Worm (Caenorhabditis elegans): ENCODE results near the gene C44H4.4.

Gene C44H4.4

ce11 chrX:14611074-14611473, 22.2 kb upstream of the C44H4.4 start, which contains the start of gene rbc-1:
Gene rbc-1, plus strand, starts transcription at chrX:14611374.
- TF ChIP-seq ztf-25 (GFP tag; IDR thresholded peaks at IDR 0.05) (no peak), Y56A3A.18 (GFP tag; IDR thresholded peaks at IDR 0.05) (no peak), cebp-2 (GFP tag; IDR thresholded peaks at IDR 0.05) (no peak), mes-4 (tag; optimal IDR thresholded peaks at IDR 0.05) (no peak), F57A8.1 (GFP tag; optimal IDR thresholded peaks at IDR 0.05) (no peak), nhr-27 (tag; optimal IDR thresholded peaks at IDR 0.05) (no peak), ceh-100 (GFP tag; IDR thresholded peaks at IDR 0.05) (no peak), F23B12.7 (tag; optimal IDR thresholded peaks at IDR 0.05; ENCODE audit: insufficient read depth) (no peak), bed-1 (GFP tag; IDR thresholded peaks at IDR 0.05) (no peak), F49E8.2 (tag; optimal IDR thresholded peaks at IDR 0.05; ENCODE audit: insufficient read depth) (no peak), ets-4 (GFP tag; optimal IDR thresholded peaks at IDR 0.05) (no peak), tbp1 (GFP tag; optimal IDR thresholded peaks at IDR 0.05) (no peak), hrde-1 (tag; optimal IDR thresholded peaks at IDR 0.05; ENCODE audit: borderline replicate concordance) (no peak), ZK185.1 (tag; optimal IDR thresholded peaks at IDR 0.05; ENCODE audit: poor library complexity, severe bottlenecking) (no peak), snpc-1.3 (tag; optimal IDR thresholded peaks at IDR 0.05; ENCODE audit: insufficient read depth) (no peak), zfh-2 (GFP tag; conservative IDR thresholded peaks at IDR 0.05) (no peak)

DNA sequence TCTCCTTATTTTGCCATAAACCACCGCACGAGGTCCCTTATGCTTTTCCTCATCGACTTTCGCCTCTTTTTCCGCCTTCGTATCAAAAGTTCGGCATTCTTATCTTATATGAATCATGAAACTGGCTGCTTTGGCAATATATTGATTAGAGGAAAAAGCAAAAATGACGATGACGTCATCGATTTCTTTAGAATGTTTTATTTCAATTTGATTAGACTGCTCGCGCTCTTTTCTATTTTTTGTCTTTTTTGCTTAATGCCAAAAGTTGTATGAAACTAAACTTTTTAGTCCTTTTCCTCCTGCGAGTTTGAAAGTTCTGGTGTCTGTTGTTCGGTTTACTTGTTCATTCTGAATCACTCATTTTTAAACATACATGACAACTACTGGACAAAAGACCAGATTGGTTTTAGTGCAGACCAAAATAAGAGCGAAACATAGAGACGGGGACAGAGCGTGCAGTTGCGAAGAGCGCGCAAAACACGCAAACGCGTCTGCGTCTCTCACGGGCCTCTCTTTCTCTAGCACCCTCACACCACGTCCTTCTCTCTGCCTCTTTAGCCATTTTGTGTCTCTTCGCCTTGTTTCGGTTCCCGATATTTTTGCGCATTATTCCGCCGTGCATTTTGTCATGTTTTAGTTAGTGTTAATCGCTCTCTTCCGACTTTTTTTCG, 21.3 kb upstream of the C44H4.4 start:
- peak; percentile 34 for TF ChIP-seq attf-5 (GFP tag; optimal IDR thresholded peaks at IDR 0.05)
- TF ChIP-seq lin-35 (GFP tag; optimal IDR thresholded peaks at IDR 0.05) = peak in 1 of 3 experiments; percentile 32
- no peak for TF ChIP-seq F49E8.2 (tag; optimal IDR thresholded peaks at IDR 0.05; ENCODE audit: insufficient read depth)
- no peak for TF ChIP-seq egl-44 (GFP tag; IDR thresholded peaks at IDR 0.05)
- TF ChIP-seq nhr-80 (tag; optimal IDR thresholded peaks at IDR 0.05) = peak; percentile 18
- 0 out of 2 replicates have a peak, but pooled peaks have one; percentile 18 for TF ChIP-seq madf-6 (GFP tag; IDR thresholded peaks at IDR 0.05)
- TF ChIP-seq dox-1 (GFP tag; IDR thresholded peaks at IDR 0.05) = peak; percentile 29; the same call in 1 of the 2 replicates
- no peak for TF ChIP-seq ceh-100 (GFP tag; IDR thresholded peaks at IDR 0.05)
- no peak for TF ChIP-seq cebp-1 (GFP tag; IDR thresholded peaks at IDR 0.05)
- peak; percentile 68 for TF ChIP-seq cebp-1 (tag; optimal IDR thresholded peaks at IDR 0.05)
- TF ChIP-seq zfh-2 (GFP tag; conservative IDR thresholded peaks at IDR 0.05) = peak; percentile 62
- TF ChIP-seq ekl-4 (GFP tag; IDR thresholded peaks at IDR 0.05) = 0 out of 2 replicates have a peak, but pooled peaks have one; percentile 30
- TF ChIP-seq atf-7 (tag; optimal IDR thresholded peaks at IDR 0.05) = peak; percentile 77
- TF ChIP-seq lin-40 (tag; optimal IDR thresholded peaks at IDR 0.05) = peak; percentile 7
- peak; percentile 22 for TF ChIP-seq ceh-27 (GFP tag; optimal IDR thresholded peaks at IDR 0.05)
- TF ChIP-seq hmg-1.2 (GFP tag; IDR thresholded peaks at IDR 0.05) = peak; percentile 89; the same call in 1 of the 2 replicates
- peak; percentile 33 for TF ChIP-seq gei-17 (GFP tag; optimal IDR thresholded peaks at IDR 0.05)
- no peak for TF ChIP-seq T07F8.4 (tag; optimal IDR thresholded peaks at IDR 0.05)
- no peak for TF ChIP-seq hmg-20 (GFP tag; IDR thresholded peaks at IDR 0.05)

ce11 chrX:14607770-14608169, 18.9 kb upstream of the C44H4.4 start:
- TF ChIP-seq lin-54 (GFP tag; optimal IDR thresholded peaks at IDR 0.05) (no peak), ceh-91 (GFP tag; IDR thresholded peaks at IDR 0.05) (no peak), cebp-1 (GFP tag; IDR thresholded peaks at IDR 0.05) (peak; percentile 59; the same call in 1 of the 2 replicates), cebp-1 (tag; optimal IDR thresholded peaks at IDR 0.05) (peak; percentile 91), C17E4.6 (GFP tag; IDR thresholded peaks at IDR 0.05) (no peak)

All from whole organism, young adult.